Worm (Caenorhabditis elegans) whole organism, L1 larva: ENCODE measurements around the gene F32D8.14.

ENCODE experiments used
- C34B4.2 ChIP-seq: sonication (generic microtip); optimal IDR thresholded peaks from 2 replicates; lab custom pipeline; 2017; ENCODE audit warnings: mild to moderate bottlenecking, missing genetic modification characterization, missing compliant biosample characterization
- F16B12.6 ChIP-seq: fragments of 150-350 bp; optimal IDR thresholded peaks from 2 replicates; lab custom pipeline; 2014; ENCODE audit warnings: missing biosample characterization, missing genetic modification characterization
- Y116A8C.19 ChIP-seq: sonication (generic microtip); optimal IDR thresholded peaks from 2 replicates; lab custom pipeline; 2016; ENCODE audit warnings: missing compliant biosample characterization, missing genetic modification characterization, borderline replicate concordance
- aha-1 ChIP-seq: fragments of 150-350 bp; optimal IDR thresholded peaks from 2 replicates; lab custom pipeline; 2014; ENCODE audit warnings: missing biosample characterization, missing genetic modification characterization
- aly-2 ChIP-seq: fragments of 150-350 bp; optimal IDR thresholded peaks from 2 replicates; lab custom pipeline; 2014; ENCODE audit warnings: missing biosample characterization, missing genetic modification characterization
- ama-1 ChIP-seq: fragments of 150-350 bp; optimal IDR thresholded peaks from 2 replicates; lab custom pipeline; 2014
- blmp-1 ChIP-seq: fragments of 150-350 bp; optimal IDR thresholded peaks from 2 replicates; lab custom pipeline; 2014; ENCODE audit warnings: missing biosample characterization, missing genetic modification characterization
- ceh-63 ChIP-seq: fragments of 200-800 bp; sonication (Bioruptor generic); optimal IDR thresholded peaks from 2 replicates; lab custom pipeline; 2018; ENCODE audit warnings: mild to moderate bottlenecking, missing genetic modification characterization, missing compliant biosample characterization
- ceh-8 ChIP-seq: fragments of 200-800 bp; sonication (Bioruptor generic); optimal IDR thresholded peaks from 2 replicates; lab custom pipeline; 2018; ENCODE audit warnings: mild to moderate bottlenecking, missing genetic modification characterization, moderate library complexity, missing compliant biosample characterization
- ceh-82 ChIP-seq, 3 experiments: fragments of 150-350 bp in 1 of 3; sonication (generic microtip) in 2 of 3; optimal IDR thresholded peaks; 2 replicates each; lab custom pipeline; 2014 to 2017; ENCODE audit warnings: missing biosample characterization in 3 of 3, missing genetic modification characterization in 3 of 3
- ceh-88 ChIP-seq: fragments of 200-800 bp; sonication (Bioruptor generic); IDR thresholded peaks from 2 replicates; pipeline ENCODE4 v1.3.6; 2022; ENCODE audit warnings: missing genetic modification characterization, missing compliant biosample characterization
- ces-1 ChIP-seq: fragments of 150-350 bp; optimal IDR thresholded peaks from 2 replicates; lab custom pipeline; 2014; ENCODE audit warnings: missing biosample characterization, missing genetic modification reagents, missing genetic modification characterization
- dsc-1 ChIP-seq: sonication (generic microtip); optimal IDR thresholded peaks from 2 replicates; lab custom pipeline; 2016; ENCODE audit warnings: mild to moderate bottlenecking, missing genetic modification characterization, missing compliant biosample characterization
- efl-1 ChIP-seq, 4 experiments: fragments of 150-350 bp; optimal IDR thresholded peaks in 3 of 4; peaks in 1 of 4; 1 replicate in 1 of 4; 2 replicates in 3 of 4; lab custom pipeline; 2014; ENCODE audit warnings: missing biosample characterization in 2 of 4, missing genetic modification characterization in 2 of 4, missing genetic modification reagents in 2 of 4
- efl-3 ChIP-seq: fragments of 200-800 bp; sonication (Bioruptor generic); optimal IDR thresholded peaks from 2 replicates; lab custom pipeline; 2018; ENCODE audit warnings: mild to moderate bottlenecking, missing genetic modification characterization, missing compliant biosample characterization
- egl-27 ChIP-seq, 2 experiments: fragments of 150-350 bp in 1 of 2; sonication (generic microtip); optimal IDR thresholded peaks; 3 replicates each; lab custom pipeline; 2017 to 2018; ENCODE audit warnings: missing biosample characterization in 2 of 2, missing genetic modification characterization in 2 of 2, missing genetic modification reagents in 2 of 2
- elt-3 ChIP-seq, 6 experiments: fragments of 150-350 bp in 1 of 6; sonication (generic microtip); optimal IDR thresholded peaks; 2 replicates each; lab custom pipeline; 2017 to 2018; ENCODE audit warnings: missing biosample characterization in 6 of 6, missing genetic modification characterization in 6 of 6, inconsistent platforms in 1 of 6
- ets-5 ChIP-seq: fragments of 200-800 bp; sonication (Bioruptor generic); IDR thresholded peaks from 2 replicates; pipeline ENCODE4 v1.3.6; 2022; ENCODE audit warnings: missing genetic modification characterization, missing compliant biosample characterization
- fkh-10 ChIP-seq: sonication (generic microtip); optimal IDR thresholded peaks from 2 replicates; lab custom pipeline; 2017; ENCODE audit warnings: missing biosample characterization, missing genetic modification reagents, missing genetic modification characterization
- fkh-8 ChIP-seq: sonication (generic microtip); optimal IDR thresholded peaks from 2 replicates; lab custom pipeline; 2016; ENCODE audit warnings: mild to moderate bottlenecking, missing genetic modification characterization, missing compliant biosample characterization
- hlh-4 ChIP-seq: sonication (generic microtip); optimal IDR thresholded peaks from 2 replicates; lab custom pipeline; 2016; ENCODE audit warnings: mild to moderate bottlenecking, missing genetic modification characterization, missing compliant biosample characterization
- irx-1 ChIP-seq: sonication (generic microtip); optimal IDR thresholded peaks from 2 replicates; lab custom pipeline; 2016; ENCODE audit warnings: missing genetic modification characterization, missing compliant biosample characterization
- jun-1 ChIP-seq: fragments of 150-350 bp; optimal IDR thresholded peaks from 2 replicates; lab custom pipeline; 2014; ENCODE audit warnings: missing biosample characterization, missing genetic modification reagents, missing genetic modification characterization
- lin-15B ChIP-seq: fragments of 150-350 bp; sonication (generic microtip); optimal IDR thresholded peaks from 3 replicates; lab custom pipeline; 2014; ENCODE audit warnings: missing biosample characterization, missing genetic modification characterization
- mdl-1 ChIP-seq, 2 experiments: fragments of 150-350 bp; optimal IDR thresholded peaks; 2 replicates each; lab custom pipeline; 2014 to 2017; ENCODE audit warnings: missing biosample characterization in 2 of 2, missing genetic modification characterization in 2 of 2, inconsistent platforms in 1 of 2
- mef-2 ChIP-seq: fragments of 150-350 bp; optimal IDR thresholded peaks from 2 replicates; lab custom pipeline; 2014; ENCODE audit warnings: missing biosample characterization, missing genetic modification characterization
- mep-1 ChIP-seq: fragments of 150-350 bp; optimal IDR thresholded peaks from 2 replicates; lab custom pipeline; 2014; ENCODE audit warnings: missing biosample characterization, missing genetic modification characterization
- nhr-19 ChIP-seq: fragments of 200-800 bp; sonication (Bioruptor generic); conservative IDR thresholded peaks from 2 replicates; pipeline ENCODE4 v1.3.6; 2022; ENCODE audit warnings: missing genetic modification characterization, missing compliant biosample characterization
- nhr-237 ChIP-seq: fragments of 150-350 bp; optimal IDR thresholded peaks from 2 replicates; lab custom pipeline; 2014; ENCODE audit warnings: missing biosample characterization, missing genetic modification characterization
- nhr-47 ChIP-seq: sonication (generic microtip); optimal IDR thresholded peaks from 2 replicates; lab custom pipeline; 2016; ENCODE audit warnings: mild to moderate bottlenecking, missing genetic modification characterization, moderate library complexity, missing compliant biosample characterization
- nhr-77 ChIP-seq: fragments of 150-350 bp; optimal IDR thresholded peaks from 2 replicates; lab custom pipeline; 2014; ENCODE audit warnings: missing biosample characterization, missing genetic modification characterization
- nhr-85 ChIP-seq: sonication (generic microtip); peaks from one replicate; lab custom pipeline; 2016; ENCODE audit warnings: missing genetic modification characterization, inconsistent platforms, missing compliant biosample characterization
- pax-3 ChIP-seq: fragments of 200-800 bp; sonication (Bioruptor generic); optimal IDR thresholded peaks from 2 replicates; lab custom pipeline; 2018; ENCODE audit warnings: mild to moderate bottlenecking, missing genetic modification characterization, moderate library complexity, missing compliant biosample characterization
- pqm-1 ChIP-seq: sonication (generic microtip); optimal IDR thresholded peaks from 3 replicates; lab custom pipeline; 2017; ENCODE audit warnings: missing biosample characterization, missing genetic modification characterization
- rnt-1 ChIP-seq: sonication (generic microtip); optimal IDR thresholded peaks from 2 replicates; lab custom pipeline; 2016; ENCODE audit warnings: mild to moderate bottlenecking, missing genetic modification characterization, moderate library complexity, missing compliant biosample characterization
- sox-4 ChIP-seq: sonication (generic microtip); optimal IDR thresholded peaks from 2 replicates; lab custom pipeline; 2016; ENCODE audit warnings: missing genetic modification characterization, missing compliant biosample characterization
- sptf-1 ChIP-seq: fragments of 150-350 bp; optimal IDR thresholded peaks from 2 replicates; lab custom pipeline; 2014; ENCODE audit warnings: missing biosample characterization, missing genetic modification characterization
- sup-37 ChIP-seq: fragments of 200-800 bp; sonication (Bioruptor generic); optimal IDR thresholded peaks from 2 replicates; lab custom pipeline; 2018; ENCODE audit warnings: mild to moderate bottlenecking, missing genetic modification characterization, missing compliant biosample characterization
- tbx-2 ChIP-seq: sonication (generic microtip); optimal IDR thresholded peaks from 2 replicates; lab custom pipeline; 2016; ENCODE audit warnings: missing genetic modification characterization, missing compliant biosample characterization
- tlp-1 ChIP-seq: fragments of 150-350 bp; optimal IDR thresholded peaks from 2 replicates; lab custom pipeline; 2014; ENCODE audit warnings: missing biosample characterization, missing genetic modification characterization
- unc-130 ChIP-seq: fragments of 150-350 bp; optimal IDR thresholded peaks from 2 replicates; lab custom pipeline; 2017; ENCODE audit warnings: missing biosample characterization, missing genetic modification characterization, inconsistent platforms
- unc-62 ChIP-seq: fragments of 150-350 bp; optimal IDR thresholded peaks from 2 replicates; lab custom pipeline; 2014; ENCODE audit warnings: missing biosample characterization, missing genetic modification reagents, missing genetic modification characterization
- unc-86 ChIP-seq: sonication (generic microtip); optimal IDR thresholded peaks from 2 replicates; lab custom pipeline; 2016; ENCODE audit warnings: missing genetic modification characterization, missing compliant biosample characterization
- xbp-1 ChIP-seq: sonication (generic microtip); optimal IDR thresholded peaks from 2 replicates; lab custom pipeline; 2016; ENCODE audit warnings: missing genetic modification characterization, missing compliant biosample characterization

F32D8.14 gene

DNA sequence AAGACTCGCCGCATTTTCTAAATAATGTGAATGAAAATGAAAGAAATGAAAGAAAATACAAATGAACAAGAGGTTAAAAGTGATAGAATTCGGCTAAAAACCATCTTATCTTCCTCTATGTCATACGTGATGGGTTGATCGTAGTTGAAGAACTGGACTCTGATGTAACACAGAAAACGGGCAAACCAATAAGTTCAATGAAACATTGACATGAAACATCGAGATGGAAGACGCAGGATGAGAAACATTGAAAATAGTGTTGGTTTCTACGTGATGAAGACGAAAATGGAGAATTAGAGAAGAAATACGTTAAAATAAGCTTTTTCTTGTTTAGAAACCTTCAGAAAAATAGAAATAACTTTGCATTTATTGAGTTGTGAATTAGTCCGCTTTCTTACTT is 3.6 kb downstream of the F32D8.14 start, which contains the start of gene F32D8.12 (continued):
- TF ChIP-seq elt-3 (tag; optimal IDR thresholded peaks at IDR 0.05; lab: Kevin White, UChicago) (peak in 2 of 6 experiments; percentile 41 to 62), irx-1 (tag; lab: Kevin White, UChicago) (no peak), Y116A8C.19 (tag; lab: Kevin White, UChicago) (no peak), nhr-85 (tag; lab: Kevin White, UChicago) (peak; percentile 65), nhr-77 (tag; lab: Kevin White, UChicago) (no peak), mef-2 (tag; lab: Kevin White, UChicago) (no peak), mep-1 (no peak), efl-1 (optimal IDR thresholded peaks at IDR 0.05; lab: Kevin White, UChicago) (peak; percentile 68 to 81), efl-1 (GFP tag; optimal IDR thresholded peaks at IDR 0.05 in 1 of 2; lab: Kevin White, UChicago) (peak; percentile 18 to 95), fkh-10 (GFP tag; lab: Kevin White, UChicago) (no peak), F16B12.6 (tag; lab: Kevin White, UChicago) (no peak), egl-27 (tag; optimal IDR thresholded peaks at IDR 0.05; lab: Kevin White, UChicago) (no peak), hlh-4 (tag; lab: Kevin White, UChicago) (no peak), ceh-8 (GFP tag; lab: Kevin White, UChicago) (no peak), ceh-82 (tag; optimal IDR thresholded peaks at IDR 0.05; lab: Kevin White, UChicago) (peak in 1 of 3 experiments; percentile 22), lin-15B (tag; lab: Kevin White, UChicago) (no peak), nhr-47 (tag; lab: Kevin White, UChicago) (peak; percentile 36), ets-5 (GFP tag; lab: Robert Waterston, UW) (no peak), xbp-1 (tag; lab: Kevin White, UChicago) (no peak), pqm-1 (no peak), unc-62 (GFP tag; lab: Kevin White, UChicago) (no peak), C34B4.2 (tag; lab: Kevin White, UChicago) (no peak), ceh-63 (GFP tag; lab: Kevin White, UChicago) (no peak), nhr-237 (tag; lab: Kevin White, UChicago) (no peak), ceh-88 (GFP tag; lab: Robert Waterston, UW) (no peak), dsc-1 (tag; lab: Kevin White, UChicago) (peak; percentile 19), sox-4 (tag; lab: Kevin White, UChicago) (no peak), ama-1 (lab: Kevin White, UChicago) (peak; percentile 44), rnt-1 (peak; percentile 37), tlp-1 (tag; lab: Kevin White, UChicago) (no peak), pax-3 (tag; lab: Kevin White, UChicago) (no peak), unc-130 (tag; lab: Kevin White, UChicago) (peak; percentile 57), sptf-1 (no peak), unc-86 (tag; lab: Kevin White, UChicago) (no peak), efl-3 (GFP tag; lab: Kevin White, UChicago) (no peak), fkh-8 (no peak), sup-37 (GFP tag; lab: Kevin White, UChicago) (no peak), ces-1 (no peak), aha-1 (tag; lab: Kevin White, UChicago) (no peak), tbx-2 (tag; lab: Kevin White, UChicago) (no peak), jun-1 (tag; lab: Kevin White, UChicago) (no peak), mdl-1 (tag; optimal IDR thresholded peaks at IDR 0.05; lab: Kevin White, UChicago) (peak in 1 of 2 experiments; percentile 10), blmp-1 (tag; lab: Kevin White, UChicago) (peak; percentile 55)

DNA sequence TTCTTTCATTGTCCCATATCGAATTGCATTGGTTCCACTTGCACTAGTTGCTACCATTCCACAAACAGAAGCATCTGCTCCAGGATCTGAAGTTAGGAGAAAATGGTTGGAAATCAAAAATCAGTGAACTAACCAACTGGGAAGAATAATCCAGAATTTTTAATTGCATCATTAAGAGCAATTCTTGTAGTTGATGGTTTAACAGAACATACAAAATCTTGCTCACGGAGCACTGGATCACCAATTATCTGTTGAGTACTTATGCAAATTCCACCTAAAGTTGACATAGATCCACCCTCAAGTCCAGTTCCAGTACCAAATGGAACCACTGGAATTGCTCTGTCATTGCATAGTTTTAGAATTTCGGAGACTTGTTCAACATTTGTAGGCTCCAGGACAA is 4.8 kb downstream of the F32D8.14 start:
- TF ChIP-seq nhr-19 (GFP tag; lab: Robert Waterston, UW) (peak; percentile 9; the same call in 1 of the 2 replicates), aly-2 (tag; lab: Kevin White, UChicago) (no peak), nhr-47 (tag; lab: Kevin White, UChicago) (no peak)
- TF ChIP-seq, all 84 proteins: peak for 1
